Worm (Caenorhabditis elegans) whole organism, L3 larva: ENCODE results near the gene srab-6.

Experiments
- R02D3.7 ChIP-seq: fragments of 150-350 bp; optimal IDR thresholded peaks from 2 replicates; lab custom pipeline; 2014; ENCODE audit warnings: missing biosample characterization, missing genetic modification characterization
- ZK546.5 ChIP-seq: sonication (generic microtip); optimal IDR thresholded peaks from 2 replicates; lab custom pipeline; 2017; ENCODE audit warnings: missing biosample characterization, missing genetic modification characterization
- ama-1 ChIP-seq: fragments of 150-350 bp; optimal IDR thresholded peaks from 2 replicates; lab custom pipeline; 2018
- ceh-16 ChIP-seq: sonication (generic microtip); optimal IDR thresholded peaks from 2 replicates; lab custom pipeline; 2017; ENCODE audit warnings: missing biosample characterization, missing genetic modification characterization
- ceh-28 ChIP-seq: fragments of 150-350 bp; optimal IDR thresholded peaks from 2 replicates; lab custom pipeline; 2014; ENCODE audit warnings: missing biosample characterization, missing genetic modification reagents, missing genetic modification characterization
- ceh-82 ChIP-seq: fragments of 150-350 bp; optimal IDR thresholded peaks from 2 replicates; lab custom pipeline; 2014; ENCODE audit warnings: missing biosample characterization, missing genetic modification characterization
- ceh-9 ChIP-seq: sonication (generic microtip); optimal IDR thresholded peaks from 2 replicates; lab custom pipeline; 2018; ENCODE audit warnings: missing biosample characterization, missing genetic modification characterization
- egl-27 ChIP-seq: sonication (generic microtip); optimal IDR thresholded peaks from 4 replicates; lab custom pipeline; 2017; ENCODE audit warnings: missing biosample characterization, missing genetic modification reagents, missing genetic modification characterization
- egl-5 ChIP-seq: fragments of 150-350 bp; optimal IDR thresholded peaks from 2 replicates; lab custom pipeline; 2017; ENCODE audit warnings: missing biosample characterization, missing genetic modification reagents, missing genetic modification characterization, inconsistent platforms
- elt-2 ChIP-seq: sonication (generic microtip); optimal IDR thresholded peaks from 2 replicates; lab custom pipeline; 2016; ENCODE audit warnings: missing genetic modification reagents, mild to moderate bottlenecking, missing genetic modification characterization, missing compliant biosample characterization
- elt-3 ChIP-seq, 3 experiments: fragments of 150-350 bp in 1 of 3; sonication (generic microtip) in 2 of 3; optimal IDR thresholded peaks; 2 replicates in 2 of 3; 4 replicates in 1 of 3; lab custom pipeline; 2014 to 2017; ENCODE audit warnings: missing biosample characterization in 3 of 3, missing genetic modification characterization in 3 of 3
- fos-1 ChIP-seq: fragments of 150-350 bp; optimal IDR thresholded peaks from 2 replicates; lab custom pipeline; 2014; ENCODE audit warnings: missing biosample characterization, missing genetic modification characterization
- hmg-11 ChIP-seq: sonication (generic microtip); optimal IDR thresholded peaks from 2 replicates; lab custom pipeline; 2016; ENCODE audit warnings: missing genetic modification characterization, missing compliant biosample characterization
- lin-15B ChIP-seq: fragments of 150-350 bp; optimal IDR thresholded peaks from 2 replicates; lab custom pipeline; 2014; ENCODE audit warnings: missing biosample characterization, missing genetic modification characterization
- lin-39 ChIP-seq: fragments of 150-350 bp; optimal IDR thresholded peaks from 2 replicates; lab custom pipeline; 2018; ENCODE audit warnings: missing biosample characterization, missing genetic modification reagents, missing genetic modification characterization
- mdl-1 ChIP-seq: fragments of 150-350 bp; optimal IDR thresholded peaks from 2 replicates; lab custom pipeline; 2014; ENCODE audit warnings: missing biosample characterization, missing genetic modification characterization
- nfya-1 ChIP-seq: sonication (generic microtip); optimal IDR thresholded peaks from 2 replicates; lab custom pipeline; 2017; ENCODE audit warnings: missing genetic modification characterization, mild to moderate bottlenecking, missing compliant biosample characterization, antibody characterized with exemption, moderate library complexity; ENCODE audit not compliant: insufficient read depth
- nhr-11 ChIP-seq: fragments of 150-350 bp; optimal IDR thresholded peaks from 2 replicates; lab custom pipeline; 2014; ENCODE audit warnings: missing biosample characterization, missing genetic modification characterization
- nhr-23 ChIP-seq: fragments of 150-350 bp; optimal IDR thresholded peaks from 2 replicates; lab custom pipeline; 2014; ENCODE audit warnings: missing biosample characterization, missing genetic modification reagents, missing genetic modification characterization
- nhr-237 ChIP-seq: fragments of 150-350 bp; optimal IDR thresholded peaks from 2 replicates; lab custom pipeline; 2014; ENCODE audit warnings: missing biosample characterization, missing genetic modification characterization
- nhr-28 ChIP-seq: fragments of 150-350 bp; optimal IDR thresholded peaks from 2 replicates; lab custom pipeline; 2014; ENCODE audit warnings: missing biosample characterization, missing genetic modification characterization
- nhr-67 ChIP-seq: fragments of 150-350 bp; optimal IDR thresholded peaks from 2 replicates; lab custom pipeline; 2014; ENCODE audit warnings: missing biosample characterization, missing genetic modification characterization
- nhr-76 ChIP-seq: fragments of 150-350 bp; sonication (generic microtip); optimal IDR thresholded peaks from 5 replicates; lab custom pipeline; 2014; ENCODE audit warnings: missing biosample characterization, missing genetic modification characterization
- nhr-77 ChIP-seq: fragments of 150-350 bp; optimal IDR thresholded peaks from 2 replicates; lab custom pipeline; 2014; ENCODE audit warnings: missing biosample characterization, missing genetic modification characterization
- pqm-1 ChIP-seq: fragments of 150-350 bp; optimal IDR thresholded peaks from 2 replicates; lab custom pipeline; 2017; ENCODE audit warnings: missing biosample characterization, missing genetic modification characterization, inconsistent platforms
- snpc-4 ChIP-seq: fragments of 150-350 bp; optimal IDR thresholded peaks from 2 replicates; lab custom pipeline; 2014; ENCODE audit warnings: missing biosample characterization, missing genetic modification characterization
- tbx-2 ChIP-seq: sonication (generic microtip); optimal IDR thresholded peaks from 2 replicates; lab custom pipeline; 2016; ENCODE audit warnings: mild to moderate bottlenecking, missing genetic modification characterization, missing compliant biosample characterization
- unc-39 ChIP-seq: sonication (generic microtip); optimal IDR thresholded peaks from 4 replicates; lab custom pipeline; 2017; ENCODE audit warnings: missing biosample characterization, missing genetic modification characterization
- unc-62 ChIP-seq: fragments of 150-350 bp; sonication (generic microtip); optimal IDR thresholded peaks from 4 replicates; lab custom pipeline; 2014; ENCODE audit warnings: missing biosample characterization, missing genetic modification reagents, missing genetic modification characterization
- zag-1 ChIP-seq: fragments of 150-350 bp; optimal IDR thresholded peaks from 2 replicates; lab custom pipeline; 2014; ENCODE audit warnings: missing biosample characterization, missing genetic modification characterization
- ztf-11 ChIP-seq: fragments of 150-350 bp; optimal IDR thresholded peaks from 2 replicates; lab custom pipeline; 2014; ENCODE audit warnings: missing biosample characterization, missing genetic modification characterization

The srab-6 gene

DNA sequence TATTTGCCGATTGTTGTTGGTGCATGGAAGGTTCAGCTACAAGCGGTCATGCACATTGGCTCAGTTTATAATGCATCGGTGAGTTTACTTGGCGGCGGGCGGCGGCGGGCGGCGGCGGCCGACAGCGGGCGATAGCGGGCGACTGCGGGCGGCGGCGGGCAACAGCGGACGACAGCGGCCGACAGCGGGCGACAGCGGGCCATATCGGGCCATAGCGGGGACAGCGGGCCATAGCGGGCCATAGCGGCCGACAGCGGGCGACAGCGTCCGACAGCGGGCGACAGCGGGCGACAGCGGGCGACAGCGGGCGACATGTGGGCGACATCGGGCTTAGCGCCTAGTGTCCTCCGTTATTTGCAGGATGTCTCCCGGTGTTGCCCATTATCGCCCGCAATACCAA lies 19.6 kb downstream of the srab-6 start:
- TF ChIP-seq ztf-11 (tag; lab: Kevin White, UChicago) (no peak), zag-1 (tag; lab: Kevin White, UChicago) (no peak), ama-1 (lab: Kevin White, UChicago) (no peak), egl-27 (tag; lab: Kevin White, UChicago) (no peak), fos-1 (tag; lab: Kevin White, UChicago) (no peak), tbx-2 (tag; lab: Kevin White, UChicago) (no peak)
- TF ChIP-seq, all 47 proteins: peak for 0

DNA sequence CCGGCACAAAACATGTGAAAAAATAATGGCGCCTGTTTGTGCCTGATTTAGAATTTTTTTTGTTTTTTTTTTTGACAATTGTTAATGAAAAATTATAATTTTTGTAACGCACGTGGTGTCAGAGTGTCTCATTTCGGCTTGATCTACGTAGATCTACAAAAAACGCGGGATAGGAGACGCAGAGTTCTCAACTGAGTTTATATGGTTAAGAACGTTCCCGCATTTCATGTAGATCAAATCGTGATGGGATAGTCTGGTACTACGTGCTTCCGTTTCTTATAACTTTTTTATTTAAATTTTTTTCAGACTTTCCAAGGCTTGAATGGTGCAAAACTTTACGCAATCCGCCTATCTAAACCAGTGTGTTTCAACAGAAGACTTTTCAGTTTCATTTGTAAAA lies 23.0 kb downstream of the srab-6 start, which contains the start of gene tat-6:
Gene tat-6 (plus strand): TSS at position 301 of the 400 bp plus-strand sequence.
- TF ChIP-seq lin-39 = no peak
- TF ChIP-seq unc-62 (GFP tag; lab: Kevin White, UChicago) = no peak
- TF ChIP-seq mdl-1 = no peak
- no peak for TF ChIP-seq unc-39 (tag; lab: Kevin White, UChicago)
- no peak for TF ChIP-seq ZK546.5 (tag; lab: Kevin White, UChicago)
- no peak for TF ChIP-seq nhr-76 (tag; lab: Kevin White, UChicago)
- no peak for TF ChIP-seq snpc-4 (tag; lab: Kevin White, UChicago)
- TF ChIP-seq elt-3 (tag; optimal IDR thresholded peaks at IDR 0.05; lab: Kevin White, UChicago) = no peak
- TF ChIP-seq elt-2 (tag; lab: Kevin White, UChicago) = no peak
- no peak for TF ChIP-seq nhr-77 (tag; lab: Kevin White, UChicago)
- TF ChIP-seq egl-5 = no peak
- no peak for TF ChIP-seq nhr-23
- no peak for TF ChIP-seq nhr-11
- TF ChIP-seq nfya-1 (tag; lab: Kevin White, UChicago) = no peak
- no peak for TF ChIP-seq nhr-237 (tag; lab: Kevin White, UChicago)
- TF ChIP-seq, all 47 proteins: peak for 0

- no peak for TF ChIP-seq ceh-82 (tag; lab: Kevin White, UChicago)
- peak; percentile 6 for TF ChIP-seq elt-2 (tag; lab: Kevin White, UChicago)
- no peak for TF ChIP-seq unc-39 (tag; lab: Kevin White, UChicago)
Measured at ce11 chrV:3127670-3128069, 24.1 kb downstream of the srab-6 start, which contains the start of gene Y73C8C.10. Gene Y73C8C.10 (minus strand): TSS chrV:3127770.

ce11 chrV:3124912-3125311 lies 26.9 kb downstream of the srab-6 start, which contains the start of gene Y73C8C.12:
Gene Y73C8C.12 (plus strand): TSS chrV:3125212.
- TF ChIP-seq nhr-67 (tag; lab: Kevin White, UChicago) = no peak
- TF ChIP-seq ceh-28 (tag; lab: Kevin White, UChicago) = no peak
- TF ChIP-seq lin-15B = no peak
- no peak for TF ChIP-seq elt-2 (tag; lab: Kevin White, UChicago)
- TF ChIP-seq mdl-1 = no peak
- no peak for TF ChIP-seq lin-39
- TF ChIP-seq nhr-28 = no peak
- TF ChIP-seq nhr-237 (tag; lab: Kevin White, UChicago) = no peak
- no peak for TF ChIP-seq ceh-9
- TF ChIP-seq nhr-11 = no peak
- TF ChIP-seq ZK546.5 (tag; lab: Kevin White, UChicago) = no peak

DNA sequence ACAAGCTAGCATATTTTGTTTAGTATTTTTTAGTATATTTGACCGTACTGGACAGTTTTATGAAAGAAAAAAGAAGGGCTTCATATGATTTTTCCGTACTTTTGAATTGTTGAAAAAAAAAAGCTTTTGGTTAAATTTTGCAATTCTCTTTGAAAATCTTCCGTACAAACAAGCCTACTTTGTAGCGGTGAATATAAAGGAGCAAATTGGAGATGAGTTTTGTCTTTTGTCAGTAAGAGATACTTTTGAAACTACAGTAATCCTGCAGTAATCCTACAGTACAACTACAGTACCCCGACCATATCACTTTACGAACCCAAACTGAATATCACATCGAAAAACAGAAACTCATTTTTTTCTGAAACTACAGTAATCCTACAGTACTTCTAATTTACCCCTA lies 29.4 kb downstream of the srab-6 start:
- TF ChIP-seq nhr-23 (no peak), ceh-28 (tag; lab: Kevin White, UChicago) (no peak), nfya-1 (tag; lab: Kevin White, UChicago) (no peak), hmg-11 (tag; lab: Kevin White, UChicago) (no peak)

DNA sequence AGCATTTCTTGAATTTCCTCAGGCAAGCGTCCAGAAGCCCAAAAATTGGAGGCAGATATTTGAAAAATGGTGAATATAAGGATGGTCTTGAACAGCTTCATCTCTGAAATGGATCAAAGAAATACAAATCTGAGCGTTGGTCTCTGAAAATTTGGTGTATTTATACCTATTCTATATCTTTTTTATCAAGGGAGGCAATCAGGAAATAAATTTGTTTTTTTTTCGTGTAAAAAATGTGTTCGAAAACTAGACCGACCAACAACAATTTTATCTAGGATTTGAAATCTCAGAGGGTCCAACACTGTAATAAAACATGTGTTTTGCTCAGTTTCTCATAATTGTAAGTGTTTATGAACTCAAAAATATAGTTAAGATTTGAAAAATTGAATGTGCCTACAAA lies 30.0 kb downstream of the srab-6 start, which contains the start of gene srt-56:
Gene srt-56 (minus strand): TSS at position 101 of the 400 bp plus-strand sequence.
- TF ChIP-seq hmg-11 (tag; lab: Kevin White, UChicago) (no peak), nhr-28 (no peak), R02D3.7 (tag; lab: Kevin White, UChicago) (no peak)

DNA sequence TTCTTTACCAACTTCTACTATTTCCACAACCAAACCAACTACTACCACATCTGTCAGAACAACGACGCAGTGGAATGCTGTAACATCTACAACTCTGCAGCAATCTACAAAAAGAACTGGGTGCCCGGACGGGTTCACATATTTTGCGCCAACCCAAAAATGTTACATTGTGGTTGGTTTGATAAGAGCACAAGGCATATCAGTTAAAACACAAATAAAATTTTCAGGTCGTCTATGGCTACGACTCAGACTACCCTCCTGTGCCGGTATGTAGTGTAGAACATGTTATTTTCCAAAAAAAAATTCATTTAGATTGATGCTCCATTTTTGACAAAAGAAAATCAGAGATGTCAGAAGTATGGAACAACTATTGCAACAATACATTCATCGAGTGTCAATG lies 32.6 kb downstream of the srab-6 start:
- TF ChIP-seq elt-2 (tag; lab: Kevin White, UChicago) (peak; percentile 47), pqm-1 (peak; percentile 19), nhr-237 (tag; lab: Kevin White, UChicago) (no peak), ceh-16 (tag; lab: Kevin White, UChicago) (no peak)
